Fruit fly (Drosophila melanogaster) whole organism, wandering third instar larva: ENCODE results near the gene Trm7-32.

Experiments used
- CG9705 ChIP-seq: fragments of 200-800 bp; sonication (Bioruptor generic); optimal IDR thresholded peaks from 2 replicates; lab custom pipeline; 2018; ENCODE audit warnings: missing biosample characterization, mild to moderate bottlenecking, missing genetic modification characterization
- Jra ChIP-seq: sonication (Bioruptor generic); optimal IDR thresholded peaks from 2 replicates; lab custom pipeline; 2016; ENCODE audit warnings: missing biosample characterization, missing genetic modification characterization
- br ChIP-seq: fragments of 200-800 bp; sonication (Bioruptor generic); optimal IDR thresholded peaks from 2 replicates; lab custom pipeline; 2016; ENCODE audit warnings: missing biosample characterization, missing genetic modification characterization
- brk ChIP-seq: fragments of 200-800 bp; sonication (Bioruptor generic); optimal IDR thresholded peaks from 2 replicates; lab custom pipeline; 2016; ENCODE audit warnings: missing biosample characterization, mild to moderate bottlenecking, missing genetic modification characterization
- ey ChIP-seq: fragments of 200-800 bp; sonication (Bioruptor generic); optimal IDR thresholded peaks from 2 replicates; lab custom pipeline; 2016; ENCODE audit warnings: missing biosample characterization, missing genetic modification characterization
- jim ChIP-seq: fragments of 175-275, 200-325 bp; sonication (Bioruptor generic); optimal IDR thresholded peaks from 2 replicates; lab custom pipeline; 2016; ENCODE audit warnings: missing biosample characterization, mild to moderate bottlenecking, missing genetic modification characterization
- psq ChIP-seq: fragments of 200-800 bp; sonication (Bioruptor generic); optimal IDR thresholded peaks from 3 replicates; lab custom pipeline; 2017; ENCODE audit warnings: missing biosample characterization, mild to moderate bottlenecking, missing genetic modification characterization, moderate library complexity
- usp ChIP-seq: fragments of >200 bp; optimal IDR thresholded peaks from 2 replicates; lab custom pipeline; 2017; ENCODE audit warnings: missing biosample characterization, missing genetic modification characterization

DNA sequence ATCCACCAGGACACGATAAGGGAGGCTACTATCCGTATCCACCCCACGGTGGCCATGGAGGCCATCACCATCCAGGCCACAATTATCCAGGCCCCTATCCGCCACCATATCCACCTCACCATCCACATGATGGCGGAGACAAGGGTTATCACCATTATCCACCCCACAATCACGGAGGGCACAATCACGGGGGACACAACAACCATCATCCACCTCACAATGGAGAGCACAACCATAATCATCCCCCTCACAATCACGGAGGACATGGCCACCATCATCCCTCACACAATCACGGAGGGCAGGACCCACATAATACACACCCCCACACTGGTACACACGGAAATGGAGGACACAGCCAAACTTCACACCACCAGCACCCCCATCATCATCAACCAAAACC lies 10.7 kb upstream of the Trm7-32 start:
- no peak for TF ChIP-seq usp
- TF ChIP-seq brk (GFP tag; lab: Kevin White, UChicago) = no peak
- no peak for TF ChIP-seq Jra
- no peak for TF ChIP-seq jim (GFP tag; lab: Kevin White, UChicago)
- TF ChIP-seq br (GFP tag; lab: Kevin White, UChicago) = no peak
- TF ChIP-seq psq (GFP tag; lab: Kevin White, UChicago) = no peak
- TF ChIP-seq CG9705 (GFP tag; lab: Kevin White, UChicago) = no peak
- TF ChIP-seq ey (GFP tag; lab: Kevin White, UChicago) = no peak
